Fruit fly (Drosophila melanogaster) whole organism, embryonic: Measurements from ENCODE around the gene CG10317.

Experiments
- Atf3 ChIP-seq: fragments of 200-800 bp; sonication (Bioruptor generic); optimal IDR thresholded peaks from 3 replicates; lab custom pipeline; 2016; ENCODE audit warnings: missing biosample characterization, missing genetic modification characterization
- CG1024 ChIP-seq: fragments of 200-800 bp; sonication (Bioruptor generic); IDR thresholded peaks from 2 replicates; pipeline ENCODE4 v1.3.6; 2022; ENCODE audit warnings: missing biosample characterization, missing genetic modification characterization
- CG10267 ChIP-seq: fragments of 200-800 bp; sonication (Bioruptor generic); optimal IDR thresholded peaks from 2 replicates; lab custom pipeline; 2018; ENCODE audit warnings: missing biosample characterization, mild to moderate bottlenecking, missing genetic modification characterization, moderate library complexity
- CG10565 ChIP-seq: fragments of 200-800 bp; sonication (Bioruptor generic); optimal IDR thresholded peaks from 3 replicates; lab custom pipeline; 2016; ENCODE audit warnings: missing biosample characterization, mild to moderate bottlenecking, missing genetic modification characterization
- CG10959 ChIP-seq: fragments of 200-800 bp; sonication (Bioruptor generic); IDR thresholded peaks from 2 replicates; pipeline ENCODE4 v1.3.6; 2022; ENCODE audit warnings: missing biosample characterization, missing genetic modification characterization
- CG11504 ChIP-seq: fragments of 200-800 bp; sonication (Bioruptor generic); optimal IDR thresholded peaks from 3 replicates; lab custom pipeline; 2019; ENCODE audit warnings: missing biosample characterization, mild to moderate bottlenecking, missing genetic modification characterization, moderate library complexity
- CG11560 ChIP-seq: fragments of 200-800 bp; sonication (Bioruptor generic); IDR thresholded peaks from 3 replicates; pipeline ENCODE4 v1.3.6; 2022; ENCODE audit warnings: missing biosample characterization, missing genetic modification characterization
- CG12659 ChIP-seq: fragments of 200-800 bp; sonication (Bioruptor generic); optimal IDR thresholded peaks from 3 replicates; lab custom pipeline; 2017; ENCODE audit warnings: mild to moderate bottlenecking, missing biosample characterization, missing genetic modification reagents, missing genetic modification characterization
- CG12744 ChIP-seq: fragments of 200-800 bp; sonication (Bioruptor generic); optimal IDR thresholded peaks from 2 replicates; lab custom pipeline; 2016; ENCODE audit warnings: missing biosample characterization, missing genetic modification characterization
- CG12769 ChIP-seq: fragments of 200-800 bp; sonication (Bioruptor generic); optimal IDR thresholded peaks from 2 replicates; lab custom pipeline; 2019; ENCODE audit warnings: missing biosample characterization, mild to moderate bottlenecking, missing genetic modification characterization, moderate library complexity
- CG12942 ChIP-seq: fragments of 200-800 bp; sonication (Bioruptor generic); optimal IDR thresholded peaks from 3 replicates; lab custom pipeline; 2016; ENCODE audit warnings: missing biosample characterization, missing genetic modification characterization
- CG13624 ChIP-seq: fragments of 200-800 bp; sonication (Bioruptor generic); optimal IDR thresholded peaks from 2 replicates; lab custom pipeline; 2016; ENCODE audit warnings: missing biosample characterization, missing genetic modification characterization
- CG15269 ChIP-seq: fragments of 200-800 bp; sonication (Bioruptor generic); optimal IDR thresholded peaks from 2 replicates; lab custom pipeline; 2018; ENCODE audit warnings: missing biosample characterization, mild to moderate bottlenecking, missing genetic modification characterization, moderate library complexity
- CG15514 ChIP-seq: fragments of 200-800 bp; sonication (Bioruptor generic); optimal IDR thresholded peaks from 3 replicates; lab custom pipeline; 2017; ENCODE audit warnings: missing biosample characterization, missing genetic modification characterization, mild to moderate bottlenecking, moderate library complexity, missing genetic modification reagents
- CG1832 ChIP-seq: fragments of 200-800 bp; sonication (Bioruptor generic); optimal IDR thresholded peaks from 2 replicates; lab custom pipeline; 2017; ENCODE audit warnings: missing biosample characterization, mild to moderate bottlenecking, missing genetic modification characterization, inconsistent platforms
- CG2199 ChIP-seq: fragments of 200-800 bp; sonication (Bioruptor generic); IDR thresholded peaks from 3 replicates; pipeline ENCODE4 v1.3.6; 2022; ENCODE audit warnings: missing biosample characterization, missing genetic modification characterization
- CG30431 ChIP-seq: fragments of 200-800 bp; sonication (Bioruptor generic); optimal IDR thresholded peaks from 2 replicates; lab custom pipeline; 2017; ENCODE audit warnings: missing biosample characterization, missing genetic modification characterization
- CG31365 ChIP-seq: fragments of 200-800 bp; sonication (Bioruptor generic); optimal IDR thresholded peaks from 2 replicates; lab custom pipeline; 2018; ENCODE audit warnings: missing biosample characterization, mild to moderate bottlenecking, missing genetic modification characterization
- CG3847 ChIP-seq: fragments of 200-800 bp; sonication (Bioruptor generic); IDR thresholded peaks from 2 replicates; pipeline ENCODE4 v1.3.6; 2022; ENCODE audit warnings: missing biosample characterization, missing genetic modification characterization
- CG4328 ChIP-seq: fragments of 200-800 bp; sonication (Bioruptor generic); optimal IDR thresholded peaks from 3 replicates; lab custom pipeline; 2017; ENCODE audit warnings: missing biosample characterization, missing genetic modification reagents, missing genetic modification characterization
- CG4424 ChIP-seq: fragments of 200-800 bp; sonication (Bioruptor generic); optimal IDR thresholded peaks from 3 replicates; lab custom pipeline; 2016; ENCODE audit warnings: missing biosample characterization, missing genetic modification characterization
- CG6791 ChIP-seq: fragments of 200-800 bp; sonication (Bioruptor generic); IDR thresholded peaks from 3 replicates; pipeline ENCODE4 v1.3.6; 2022; ENCODE audit warnings: missing biosample characterization, missing genetic modification characterization; ENCODE audit not compliant: partially characterized antibody
- CTCF ChIP-seq: fragments of 200-800 bp; sonication (Bioruptor generic); optimal IDR thresholded peaks from 2 replicates; lab custom pipeline; 2017; ENCODE audit warnings: missing biosample characterization, mild to moderate bottlenecking, missing genetic modification characterization, moderate library complexity
- Dip2 ChIP-seq: fragments of 200-800 bp; sonication (Bioruptor generic); IDR thresholded peaks from 2 replicates; pipeline ENCODE4 v1.3.6; 2022; ENCODE audit warnings: missing biosample characterization, missing genetic modification characterization
- Dp ChIP-seq: fragments of 200-800 bp; sonication (Bioruptor generic); optimal IDR thresholded peaks from 2 replicates; lab custom pipeline; 2018; ENCODE audit warnings: missing biosample characterization, mild to moderate bottlenecking, missing genetic modification characterization, moderate library complexity
- E2f2 ChIP-seq: fragments of 200-800 bp; sonication (Bioruptor generic); IDR thresholded peaks from 2 replicates; pipeline ENCODE4 v1.3.6; 2022; ENCODE audit warnings: missing biosample characterization, missing genetic modification characterization
- Fer1 ChIP-seq: fragments of 200-800 bp; sonication (Bioruptor generic); optimal IDR thresholded peaks from 2 replicates; lab custom pipeline; 2017; ENCODE audit warnings: missing biosample characterization, mild to moderate bottlenecking, missing genetic modification characterization
- Lhr ChIP-seq: fragments of 200-800 bp; sonication (Bioruptor generic); optimal IDR thresholded peaks from 3 replicates; lab custom pipeline; 2017; ENCODE audit warnings: mild to moderate bottlenecking, missing biosample characterization, missing genetic modification reagents, missing genetic modification characterization
- MBD-R2 ChIP-seq: fragments of 200-800 bp; sonication (Bioruptor generic); IDR thresholded peaks from 2 replicates; pipeline ENCODE4 v1.3.6; 2022; ENCODE audit warnings: missing biosample characterization, missing genetic modification characterization
- Myb ChIP-seq: fragments of 200-800 bp; sonication (Bioruptor generic); optimal IDR thresholded peaks from 2 replicates; lab custom pipeline; 2016; ENCODE audit warnings: missing biosample characterization, missing genetic modification characterization
- NFAT ChIP-seq: fragments of 200-800 bp; sonication (Bioruptor generic); IDR thresholded peaks from 2 replicates; pipeline ENCODE4 v1.3.6; 2022; ENCODE audit warnings: missing biosample characterization, missing genetic modification characterization
- Nf-YA ChIP-seq: fragments of 200-800 bp; sonication (Bioruptor generic); IDR thresholded peaks from 2 replicates; pipeline ENCODE4 v1.3.6; 2022; ENCODE audit warnings: missing biosample characterization, missing genetic modification characterization
- Poxn ChIP-seq: fragments of 200-800 bp; sonication (Bioruptor generic); IDR thresholded peaks from 2 replicates; pipeline ENCODE4 v1.3.6; 2022; ENCODE audit warnings: missing biosample characterization, missing genetic modification characterization
- YL-1 ChIP-seq: fragments of 200-800 bp; sonication (Bioruptor generic); optimal IDR thresholded peaks from 3 replicates; lab custom pipeline; 2017; ENCODE audit warnings: missing biosample characterization, mild to moderate bottlenecking, missing genetic modification characterization
- ash1 ChIP-seq: fragments of 200-800 bp; sonication (Bioruptor generic); optimal IDR thresholded peaks from 2 replicates; lab custom pipeline; 2018; ENCODE audit warnings: missing biosample characterization, mild to moderate bottlenecking, missing genetic modification characterization
- bigmax ChIP-seq: fragments of 200-800 bp; sonication (Bioruptor generic); optimal IDR thresholded peaks from 2 replicates; lab custom pipeline; 2018; ENCODE audit warnings: missing biosample characterization, mild to moderate bottlenecking, missing genetic modification characterization
- corto ChIP-seq: fragments of 200-800 bp; sonication (Bioruptor generic); optimal IDR thresholded peaks from 2 replicates; lab custom pipeline; 2016; ENCODE audit warnings: missing biosample characterization, mild to moderate bottlenecking, missing genetic modification characterization, moderate library complexity
- dysf ChIP-seq: fragments of 200-800 bp; sonication (Bioruptor generic); IDR thresholded peaks from 3 replicates; pipeline ENCODE4 v1.3.6; 2022; ENCODE audit warnings: missing biosample characterization, missing genetic modification characterization
- her ChIP-seq: fragments of 200-800 bp; sonication (Bioruptor generic); optimal IDR thresholded peaks from 2 replicates; lab custom pipeline; 2016; ENCODE audit warnings: missing biosample characterization, missing genetic modification characterization
- kni ChIP-seq: fragments of 200-800 bp; sonication (Bioruptor generic); optimal IDR thresholded peaks from 3 replicates; lab custom pipeline; 2017; ENCODE audit warnings: mild to moderate bottlenecking, missing biosample characterization, missing genetic modification reagents, missing genetic modification characterization
- nerfin-2 ChIP-seq: fragments of 200-800 bp; sonication (Bioruptor generic); IDR thresholded peaks from 2 replicates; pipeline ENCODE4 v1.3.6; 2022; ENCODE audit warnings: missing biosample characterization, missing genetic modification characterization; ENCODE audit not compliant: partially characterized antibody
- prd ChIP-seq, 3 experiments: fragments of >200 bp in 2 of 3; fragments of 200-800 bp in 1 of 3; sonication (Bioruptor generic) in 1 of 3; optimal IDR thresholded peaks in 2 of 3; IDR thresholded peaks in 1 of 3; 2 replicates in 2 of 3; 3 replicates in 1 of 3; pipeline versions ENCODE4 v1.3.6 to Lab custom; 2017 to 2022; ENCODE audit warnings: missing biosample characterization in 1 of 3, missing genetic modification characterization in 1 of 3
- schlank ChIP-seq: fragments of 200-800 bp; sonication (Bioruptor generic); optimal IDR thresholded peaks from 2 replicates; lab custom pipeline; 2018; ENCODE audit warnings: missing biosample characterization, mild to moderate bottlenecking, missing genetic modification characterization
- sens ChIP-seq: fragments of 200-800 bp; sonication (Bioruptor generic); peaks from one replicate; lab custom pipeline; 2016; ENCODE audit warnings: missing biosample characterization, missing genetic modification characterization
- seq ChIP-seq: fragments of 200-800 bp; sonication (Bioruptor generic); IDR thresholded peaks from 2 replicates; pipeline ENCODE4 v1.3.6; 2022; ENCODE audit warnings: missing biosample characterization, missing genetic modification characterization
- sisA ChIP-seq: fragments of 200-800 bp; sonication (Bioruptor generic); IDR thresholded peaks from 2 replicates; pipeline ENCODE4 v1.3.6; 2022; ENCODE audit warnings: missing biosample characterization, missing genetic modification characterization
- stwl ChIP-seq: fragments of 200-800 bp; sonication (Bioruptor generic); optimal IDR thresholded peaks from 3 replicates; lab custom pipeline; 2018; ENCODE audit warnings: missing biosample characterization, mild to moderate bottlenecking, missing genetic modification characterization, moderate library complexity
- tap ChIP-seq: fragments of 200-800 bp; optimal IDR thresholded peaks from 3 replicates; lab custom pipeline; 2019; ENCODE audit warnings: missing biosample characterization, mild to moderate bottlenecking, missing genetic modification characterization, moderate library complexity
- tgo ChIP-seq: fragments of 200-800 bp; sonication (Bioruptor generic); IDR thresholded peaks from 3 replicates; pipeline ENCODE4 v1.3.6; 2022; ENCODE audit warnings: missing biosample characterization, missing genetic modification characterization
- tio ChIP-seq: fragments of 200-800 bp; sonication (Bioruptor generic); optimal IDR thresholded peaks from 2 replicates; lab custom pipeline; 2017; ENCODE audit warnings: missing biosample characterization, missing genetic modification characterization, inconsistent platforms
- tna ChIP-seq: fragments of 200-800 bp; sonication (Bioruptor generic); IDR thresholded peaks from 2 replicates; pipeline ENCODE4 v1.3.6; 2022; ENCODE audit warnings: missing biosample characterization, missing genetic modification characterization; ENCODE audit not compliant: partially characterized antibody
- unpg ChIP-seq: fragments of 200-800 bp; sonication (Bioruptor generic); optimal IDR thresholded peaks from 3 replicates; lab custom pipeline; 2018; ENCODE audit warnings: missing biosample characterization, mild to moderate bottlenecking, missing genetic modification characterization, moderate library complexity
- zen ChIP-seq: fragments of 200-800 bp; sonication (Bioruptor generic); optimal IDR thresholded peaks from 3 replicates; lab custom pipeline; 2018; ENCODE audit warnings: missing biosample characterization, mild to moderate bottlenecking, missing genetic modification characterization, moderate library complexity

The CG10317 gene

dm6 chr3R:16374101-16374500 lies 3.8 kb upstream of the CG10317 start:
- TF ChIP-seq unpg (GFP tag; lab: Kevin White, UChicago) (no peak), CG10267 (tag; lab: Kevin White, UChicago) (peak; percentile 68), tgo (GFP tag; lab: Robert Waterston, UW) (no peak), CG12744 (GFP tag; lab: Kevin White, UChicago) (no peak), CG2199 (GFP tag; lab: Robert Waterston, UW) (peak; percentile 47; the same call in 1 of the 3 replicates), CG12769 (no peak), CG3847 (GFP tag; lab: Robert Waterston, UW) (no peak), zen (tag; lab: Kevin White, UChicago) (peak; percentile 71), prd (optimal IDR thresholded peaks at IDR 0.05; lab: Kevin White, UChicago) (no peak), prd (GFP tag; IDR thresholded peaks at IDR 0.05; lab: Robert Waterston, UW) (no peak), corto (no peak), bigmax (GFP tag; lab: Kevin White, UChicago) (no peak), Myb (GFP tag; lab: Kevin White, UChicago) (peak; percentile 0), NFAT (GFP tag; lab: Robert Waterston, UW) (no peak), CTCF (GFP tag; lab: Kevin White, UChicago) (peak; percentile 58), CG10959 (GFP tag; lab: Robert Waterston, UW) (no peak), CG31365 (tag; lab: Kevin White, UChicago) (no peak), E2f2 (GFP tag; lab: Robert Waterston, UW) (peak; percentile 79), her (GFP tag; lab: Kevin White, UChicago) (no peak), tna (GFP tag; lab: Robert Waterston, UW) (no peak), Dip2 (GFP tag; lab: Robert Waterston, UW) (no peak), MBD-R2 (GFP tag; lab: Robert Waterston, UW) (no peak), sens (peak; percentile 71), Fer1 (no peak), seq (GFP tag; lab: Robert Waterston, UW) (no peak), Dp (GFP tag; lab: Kevin White, UChicago) (peak; percentile 73), stwl (tag; lab: Kevin White, UChicago) (peak; percentile 99), CG4328 (GFP tag; lab: Kevin White, UChicago) (no peak), tap (tag; lab: Kevin White, UChicago) (no peak), CG12942 (GFP tag; lab: Kevin White, UChicago) (no peak), schlank (no peak), CG15269 (tag; lab: Kevin White, UChicago) (no peak), Lhr (peak; percentile 35), nerfin-2 (GFP tag; lab: Robert Waterston, UW) (no peak), CG6791 (GFP tag; lab: Robert Waterston, UW) (no peak; the same call in 2 of the 3 replicates), kni (GFP tag; lab: Kevin White, UChicago) (no peak), Poxn (GFP tag; lab: Robert Waterston, UW) (no peak), Atf3 (no peak), sisA (GFP tag; lab: Robert Waterston, UW) (no peak), YL-1 (GFP tag; lab: Kevin White, UChicago) (no peak)
- TF ChIP-seq, all 482 proteins: peak for 10

DNA sequence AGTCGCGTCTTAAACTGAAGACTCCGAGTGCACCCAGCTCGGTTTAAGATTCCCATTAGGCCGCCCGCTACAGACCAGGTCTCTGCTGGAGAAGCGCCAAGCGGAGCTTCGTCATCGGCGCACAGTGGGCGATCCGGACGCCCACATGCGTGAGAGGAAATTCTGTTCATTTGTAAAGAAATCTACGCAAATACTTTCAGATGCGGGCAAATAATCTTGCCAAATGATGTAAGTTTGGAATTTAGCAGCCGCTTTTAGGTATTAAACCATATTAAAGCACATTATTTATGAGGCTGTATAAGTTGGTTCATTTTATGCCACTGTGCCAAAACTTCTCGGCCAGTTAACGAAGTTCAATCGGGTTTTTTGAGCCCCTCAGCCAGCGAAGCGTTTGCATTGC lies 2.0 kb downstream of the CG10317 start, which contains the start of gene js:
Gene js, minus strand, starts transcription at position 19 of the 400 bp plus-strand sequence.
- TF ChIP-seq dysf (GFP tag; lab: Robert Waterston, UW) = 0 out of 3 replicates have a peak, but pooled peaks have one; percentile 15
- TF ChIP-seq CG11560 (tag; lab: Robert Waterston, UW) = 0 out of 3 replicates have a peak, but pooled peaks have one; percentile 41
- TF ChIP-seq Nf-YA (GFP tag; lab: Robert Waterston, UW) = no peak
- TF ChIP-seq ash1 (GFP tag; lab: Kevin White, UChicago) = no peak
- no peak for TF ChIP-seq CG4424 (GFP tag; lab: Kevin White, UChicago)
- peak; percentile 57 for TF ChIP-seq CG11504 (tag; lab: Kevin White, UChicago)
- no peak for TF ChIP-seq CG12659 (GFP tag; lab: Kevin White, UChicago)
- peak; percentile 6 for TF ChIP-seq tio
- TF ChIP-seq CG10565 = no peak
- no peak for TF ChIP-seq CG1832 (GFP tag; lab: Kevin White, UChicago)
- TF ChIP-seq CG30431 (GFP tag; lab: Kevin White, UChicago) = no peak
- no peak for TF ChIP-seq CG15514
- TF ChIP-seq CG13624 (GFP tag; lab: Kevin White, UChicago) = no peak
- TF ChIP-seq CG1024 (GFP tag; lab: Robert Waterston, UW) = no peak
